Worm (Caenorhabditis elegans) whole organism, L1 larva: Measurements from ENCODE around the gene C30G12.6.

Experiments used
- ama-1 ChIP-seq: fragments of 150-350 bp; optimal IDR thresholded peaks from 2 replicates; lab custom pipeline; 2014
- ceh-82 ChIP-seq, 3 experiments: fragments of 150-350 bp in 1 of 3; sonication (generic microtip) in 2 of 3; optimal IDR thresholded peaks; 2 replicates each; lab custom pipeline; 2014 to 2017; ENCODE audit warnings: missing biosample characterization in 3 of 3, missing genetic modification characterization in 3 of 3
- dsc-1 ChIP-seq: sonication (generic microtip); optimal IDR thresholded peaks from 2 replicates; lab custom pipeline; 2016; ENCODE audit warnings: mild to moderate bottlenecking, missing genetic modification characterization, missing compliant biosample characterization
- hlh-17 ChIP-seq: fragments of 200-800 bp; sonication (Bioruptor generic); optimal IDR thresholded peaks from 2 replicates; lab custom pipeline; 2018; ENCODE audit warnings: missing genetic modification characterization, mild to moderate bottlenecking, missing compliant biosample characterization, moderate library complexity, borderline replicate concordance
- hpl-2 ChIP-seq: fragments of 150-350 bp; optimal IDR thresholded peaks from 2 replicates; lab custom pipeline; 2014; ENCODE audit warnings: missing biosample characterization, missing genetic modification reagents, missing genetic modification characterization
- lin-15B ChIP-seq: fragments of 150-350 bp; sonication (generic microtip); optimal IDR thresholded peaks from 3 replicates; lab custom pipeline; 2014; ENCODE audit warnings: missing biosample characterization, missing genetic modification characterization
- pqm-1 ChIP-seq: sonication (generic microtip); optimal IDR thresholded peaks from 3 replicates; lab custom pipeline; 2017; ENCODE audit warnings: missing biosample characterization, missing genetic modification characterization
- skn-1 ChIP-seq: fragments of 150-350 bp; optimal IDR thresholded peaks from 2 replicates; lab custom pipeline; 2014; ENCODE audit warnings: missing biosample characterization, missing genetic modification characterization
- sup-37 ChIP-seq: fragments of 200-800 bp; sonication (Bioruptor generic); optimal IDR thresholded peaks from 2 replicates; lab custom pipeline; 2018; ENCODE audit warnings: mild to moderate bottlenecking, missing genetic modification characterization, missing compliant biosample characterization

ce11 chrII:7323925-7324324 lies 28.1 kb upstream of the C30G12.6 start, which contains the start of gene F21D12.3:
- no peak for TF ChIP-seq ama-1 (lab: Kevin White, UChicago)
- TF ChIP-seq hlh-17 (GFP tag; lab: Kevin White, UChicago), result no peak
- no peak for TF ChIP-seq ceh-82 (tag; optimal IDR thresholded peaks at IDR 0.05; lab: Kevin White, UChicago)
- no peak for TF ChIP-seq lin-15B (tag; lab: Kevin White, UChicago)
- no peak for TF ChIP-seq hpl-2 (GFP tag; lab: Kevin White, UChicago)
- no peak for TF ChIP-seq dsc-1 (tag; lab: Kevin White, UChicago)
- TF ChIP-seq sup-37 (GFP tag; lab: Kevin White, UChicago), result no peak
- TF ChIP-seq pqm-1 (tag; lab: Kevin White, UChicago), result no peak
- no peak for TF ChIP-seq skn-1 (tag; lab: Kevin White, UChicago)
